Fruit fly (Drosophila melanogaster) whole organism, embryonic: ENCODE data around the gene PAPLA1.

ENCODE experiments used
- Aef1 ChIP-seq: fragments of 200-800 bp; sonication (Bioruptor generic); IDR thresholded peaks from 3 replicates; pipeline ENCODE4 v1.3.6; 2022; ENCODE audit warnings: missing biosample characterization, missing genetic modification characterization
- Asciz ChIP-seq: fragments of 200-800 bp; sonication (Bioruptor generic); optimal IDR thresholded peaks from 2 replicates; lab custom pipeline; 2017; ENCODE audit warnings: missing biosample characterization, mild to moderate bottlenecking, missing genetic modification characterization, missing genetic modification reagents
- CG10366 ChIP-seq: fragments of 200-800 bp; sonication (Bioruptor generic); IDR thresholded peaks from 2 replicates; pipeline ENCODE4 v1.3.6; 2022; ENCODE audit warnings: missing biosample characterization, missing genetic modification characterization
- CG11085 ChIP-seq: fragments of 200-800 bp; sonication (Bioruptor generic); IDR thresholded peaks from 2 replicates; pipeline ENCODE4 v1.3.6; 2022; ENCODE audit warnings: missing biosample characterization, missing genetic modification characterization
- CG11093 ChIP-seq: fragments of 200-800 bp; sonication (Bioruptor generic); IDR thresholded peaks from 3 replicates; pipeline ENCODE4 v1.3.6; 2022; ENCODE audit warnings: missing biosample characterization, missing genetic modification characterization
- CG12236 ChIP-seq: fragments of 200-800 bp; sonication (Bioruptor generic); optimal IDR thresholded peaks from 2 replicates; lab custom pipeline; 2016; ENCODE audit warnings: missing biosample characterization, missing genetic modification characterization
- CG14860 ChIP-seq: fragments of 200-800 bp; sonication (Bioruptor generic); IDR thresholded peaks from 3 replicates; pipeline ENCODE4 v1.3.6; 2022; ENCODE audit warnings: missing biosample characterization, missing genetic modification characterization; ENCODE audit not compliant: partially characterized antibody
- CG18011 ChIP-seq: fragments of 200-800 bp; sonication (Bioruptor generic); optimal IDR thresholded peaks from 2 replicates; lab custom pipeline; 2017; ENCODE audit warnings: missing biosample characterization, missing genetic modification characterization, mild to moderate bottlenecking, moderate library complexity, missing genotype
- CG2116 ChIP-seq: fragments of 200-800 bp; sonication (Bioruptor generic); optimal IDR thresholded peaks from 3 replicates; lab custom pipeline; 2018; ENCODE audit warnings: missing biosample characterization, mild to moderate bottlenecking, missing genetic modification characterization
- CG3281 ChIP-seq: fragments of 200-800 bp; sonication (Bioruptor generic); optimal IDR thresholded peaks from 3 replicates; lab custom pipeline; 2017; ENCODE audit warnings: missing biosample characterization, mild to moderate bottlenecking, missing genetic modification characterization
- CG34224 ChIP-seq: fragments of 200-800 bp; sonication (Bioruptor generic); IDR thresholded peaks from 3 replicates; pipeline ENCODE4 v1.3.6; 2022; ENCODE audit warnings: missing biosample characterization, missing genetic modification characterization; ENCODE audit not compliant: partially characterized antibody
- CG34376 ChIP-seq: fragments of 200-800 bp; sonication (Bioruptor generic); optimal IDR thresholded peaks from 2 replicates; lab custom pipeline; 2018; ENCODE audit warnings: missing biosample characterization, mild to moderate bottlenecking, missing genetic modification characterization
- CG3847 ChIP-seq: fragments of 200-800 bp; sonication (Bioruptor generic); IDR thresholded peaks from 2 replicates; pipeline ENCODE4 v1.3.6; 2022; ENCODE audit warnings: missing biosample characterization, missing genetic modification characterization
- CG6765 ChIP-seq: fragments of 200-800 bp; sonication (Bioruptor generic); optimal IDR thresholded peaks from 3 replicates; lab custom pipeline; 2017; ENCODE audit warnings: missing biosample characterization, mild to moderate bottlenecking, missing genetic modification characterization
- CG8478 ChIP-seq: fragments of >200 bp; optimal IDR thresholded peaks from 2 replicates; lab custom pipeline; 2018
- CrebB ChIP-seq: fragments of 200-800 bp; sonication (Bioruptor generic); optimal IDR thresholded peaks from 3 replicates; lab custom pipeline; 2018; ENCODE audit warnings: missing biosample characterization, mild to moderate bottlenecking, missing genetic modification characterization
- D ChIP-seq, 2 experiments: fragments of 200-800 bp in 1 of 2; fragments of >200 bp in 1 of 2; sonication (Bioruptor generic) in 1 of 2; optimal IDR thresholded peaks; 2 replicates in 1 of 2; 3 replicates in 1 of 2; lab custom pipeline; 2017; ENCODE audit warnings: mild to moderate bottlenecking in 1 of 2, missing biosample characterization in 1 of 2, missing genetic modification characterization in 1 of 2, missing genetic modification reagents in 1 of 2
- Dek ChIP-seq: fragments of 200-800 bp; sonication (Bioruptor generic); optimal IDR thresholded peaks from 3 replicates; lab custom pipeline; 2019; ENCODE audit warnings: missing biosample characterization, mild to moderate bottlenecking, missing genetic modification characterization, moderate library complexity
- Dp ChIP-seq: fragments of 200-800 bp; sonication (Bioruptor generic); optimal IDR thresholded peaks from 2 replicates; lab custom pipeline; 2018; ENCODE audit warnings: missing biosample characterization, mild to moderate bottlenecking, missing genetic modification characterization, moderate library complexity
- ERR ChIP-seq: fragments of 200-800 bp; sonication (Bioruptor generic); optimal IDR thresholded peaks from 2 replicates; lab custom pipeline; 2016; ENCODE audit warnings: missing biosample characterization, missing genetic modification characterization
- Elba2 ChIP-seq: fragments of 200-800 bp; sonication (Bioruptor generic); optimal IDR thresholded peaks from 3 replicates; lab custom pipeline; 2016; ENCODE audit warnings: missing biosample characterization, missing genetic modification characterization
- HLH4C ChIP-seq: fragments of 200-800 bp; sonication (Bioruptor generic); IDR thresholded peaks from 3 replicates; pipeline ENCODE4 v1.3.6; 2022; ENCODE audit warnings: missing biosample characterization, missing genetic modification characterization; ENCODE audit not compliant: partially characterized antibody
- NK7.1 ChIP-seq: fragments of 200-800 bp; sonication (Bioruptor generic); optimal IDR thresholded peaks from 3 replicates; lab custom pipeline; 2016; ENCODE audit warnings: missing biosample characterization, missing genetic modification characterization
- NfI ChIP-seq: fragments of 200-800 bp; sonication (Bioruptor generic); optimal IDR thresholded peaks from 3 replicates; lab custom pipeline; 2018; ENCODE audit warnings: missing biosample characterization, mild to moderate bottlenecking, missing genetic modification characterization, moderate library complexity
- Oaz ChIP-seq: fragments of 200-800 bp; sonication (Bioruptor generic); IDR thresholded peaks from 2 replicates; pipeline ENCODE4 v1.3.6; 2022; ENCODE audit warnings: missing biosample characterization, missing genetic modification characterization
- PHDP ChIP-seq: fragments of 200-800 bp; sonication (Bioruptor generic); optimal IDR thresholded peaks from 3 replicates; lab custom pipeline; 2018; ENCODE audit warnings: missing biosample characterization, mild to moderate bottlenecking, missing genetic modification characterization, moderate library complexity
- Scr ChIP-seq: fragments of 200-800 bp; sonication (Bioruptor generic); IDR thresholded peaks from 2 replicates; pipeline ENCODE4 v1.3.6; 2022; ENCODE audit warnings: missing biosample characterization, missing genetic modification characterization; ENCODE audit not compliant: partially characterized antibody
- Sin3A ChIP-seq: fragments of >200 bp; optimal IDR thresholded peaks from 2 replicates; lab custom pipeline; 2018
- ato ChIP-seq: fragments of 200-800 bp; sonication (Bioruptor generic); IDR thresholded peaks from 2 replicates; pipeline ENCODE4 v1.3.6; 2022; ENCODE audit warnings: missing biosample characterization, missing genetic modification characterization; ENCODE audit not compliant: partially characterized antibody
- caup ChIP-seq: fragments of 200-800 bp; sonication (Bioruptor generic); optimal IDR thresholded peaks from 3 replicates; lab custom pipeline; 2017; ENCODE audit warnings: missing biosample characterization, mild to moderate bottlenecking, missing genetic modification characterization, moderate library complexity; ENCODE audit not compliant: severe bottlenecking
- chn ChIP-seq: fragments of 200-800 bp; sonication (Bioruptor generic); optimal IDR thresholded peaks from 2 replicates; lab custom pipeline; 2016; ENCODE audit warnings: missing biosample characterization, missing genetic modification characterization
- dan ChIP-seq: fragments of 200-800 bp; sonication (Bioruptor generic); IDR thresholded peaks from 2 replicates; pipeline ENCODE4 v1.3.6; 2022; ENCODE audit warnings: missing biosample characterization, missing genetic modification characterization
- exex ChIP-seq: fragments of 200-800 bp; sonication (Bioruptor generic); optimal IDR thresholded peaks from 4 replicates; lab custom pipeline; 2018; ENCODE audit warnings: missing biosample characterization, mild to moderate bottlenecking, missing genetic modification characterization, moderate library complexity
- fu2 ChIP-seq: fragments of 200-800 bp; sonication (Bioruptor generic); optimal IDR thresholded peaks from 2 replicates; lab custom pipeline; 2016; ENCODE audit warnings: missing biosample characterization, missing genetic modification characterization
- gfzf ChIP-seq: fragments of 200-800 bp; sonication (Bioruptor generic); optimal IDR thresholded peaks from 2 replicates; lab custom pipeline; 2016; ENCODE audit warnings: missing biosample characterization, mild to moderate bottlenecking, missing genetic modification characterization, moderate library complexity
- h ChIP-seq: fragments of >200 bp; optimal IDR thresholded peaks from 2 replicates; lab custom pipeline; 2017
- jing ChIP-seq: fragments of 200-800 bp; sonication (Bioruptor generic); optimal IDR thresholded peaks from 2 replicates; lab custom pipeline; 2018; ENCODE audit warnings: missing biosample characterization, mild to moderate bottlenecking, missing genetic modification characterization
- ken ChIP-seq: fragments of 200-800 bp; sonication (Bioruptor generic); IDR thresholded peaks from 3 replicates; pipeline ENCODE4 v1.3.6; 2022; ENCODE audit warnings: missing biosample characterization, missing genetic modification characterization
- nmo ChIP-seq: fragments of 200-800 bp; sonication (Bioruptor generic); optimal IDR thresholded peaks from 2 replicates; lab custom pipeline; 2018; ENCODE audit warnings: missing biosample characterization, mild to moderate bottlenecking, missing genetic modification characterization, moderate library complexity
- pzg ChIP-seq: fragments of 200-800 bp; sonication (Bioruptor generic); optimal IDR thresholded peaks from 3 replicates; lab custom pipeline; 2018; ENCODE audit warnings: missing biosample characterization, mild to moderate bottlenecking, missing genetic modification characterization, moderate library complexity
- ro ChIP-seq: fragments of 200-800 bp; sonication (Bioruptor generic); IDR thresholded peaks from 2 replicates; pipeline ENCODE4 v1.3.6; 2022; ENCODE audit warnings: missing biosample characterization, missing genetic modification characterization
- row ChIP-seq: fragments of 200-800 bp; sonication (Bioruptor generic); IDR thresholded peaks from 3 replicates; pipeline ENCODE4 v1.3.6; 2022; ENCODE audit warnings: missing biosample characterization, missing genetic modification characterization
- sd ChIP-seq: fragments of 200-800 bp; sonication (Bioruptor generic); optimal IDR thresholded peaks from 3 replicates; lab custom pipeline; 2018; ENCODE audit warnings: missing biosample characterization, mild to moderate bottlenecking, missing genetic modification characterization, moderate library complexity
- sisA ChIP-seq: fragments of 200-800 bp; sonication (Bioruptor generic); IDR thresholded peaks from 2 replicates; pipeline ENCODE4 v1.3.6; 2022; ENCODE audit warnings: missing biosample characterization, missing genetic modification characterization
- twi ChIP-seq: fragments of 200-800 bp; optimal IDR thresholded peaks from 2 replicates; lab custom pipeline; 2019; ENCODE audit warnings: missing biosample characterization, mild to moderate bottlenecking, missing genetic modification characterization, moderate library complexity
- tx ChIP-seq: fragments of 200-800 bp; sonication (Bioruptor generic); optimal IDR thresholded peaks from 2 replicates; lab custom pipeline; 2016; ENCODE audit warnings: missing biosample characterization, missing genetic modification characterization
- unc-4 ChIP-seq: fragments of 200-800 bp; sonication (Bioruptor generic); IDR thresholded peaks from 2 replicates; pipeline ENCODE4 v1.3.6; 2022; ENCODE audit warnings: missing biosample characterization, missing genetic modification characterization; ENCODE audit not compliant: partially characterized antibody
- zen2 ChIP-seq: fragments of 200-800 bp; sonication (Bioruptor generic); IDR thresholded peaks from 3 replicates; pipeline ENCODE4 v1.3.6; 2022; ENCODE audit warnings: missing biosample characterization, missing genetic modification characterization; ENCODE audit not compliant: partially characterized antibody
- zfh1 ChIP-seq: fragments of 200-800 bp; sonication (Bioruptor generic); IDR thresholded peaks from 3 replicates; pipeline ENCODE4 v1.3.6; 2022; ENCODE audit warnings: missing biosample characterization, missing genetic modification characterization

The PAPLA1 gene

DNA sequence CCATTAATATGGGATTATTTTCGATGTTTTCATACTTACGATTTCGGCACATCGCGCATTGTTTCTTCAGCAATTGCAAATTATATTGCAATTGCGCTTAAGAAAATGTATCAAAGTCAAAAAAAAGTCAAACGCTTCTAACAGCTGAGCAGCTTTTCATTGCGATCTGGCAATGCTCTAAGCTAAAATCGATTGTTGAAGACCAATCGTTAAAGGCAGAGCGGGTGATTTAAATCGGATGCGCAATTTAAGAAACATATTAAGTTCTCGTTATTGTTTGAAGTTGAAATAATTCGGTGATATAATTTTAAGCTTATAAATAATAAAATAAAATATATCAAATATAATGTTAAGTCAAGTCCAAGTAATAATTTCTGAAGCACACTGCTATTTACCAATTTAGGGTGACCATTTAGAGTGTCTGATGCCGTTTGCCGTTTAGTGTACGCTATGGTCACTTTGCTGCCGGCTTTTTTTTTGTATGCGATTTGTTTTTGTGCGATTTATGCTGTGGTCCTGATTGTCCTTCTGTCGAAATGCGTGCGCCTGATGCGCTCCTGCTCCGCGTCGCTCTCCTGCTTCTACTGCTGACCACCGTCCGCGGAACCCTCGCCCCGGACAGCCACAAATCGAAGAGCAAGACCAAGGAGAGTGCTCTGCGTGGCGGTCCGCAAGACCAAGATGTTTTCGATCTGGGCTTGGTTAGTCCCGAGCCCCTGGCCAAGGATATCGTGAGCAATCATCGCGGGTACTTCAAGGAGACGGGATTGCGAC lies 37.5 kb upstream of the PAPLA1 start, which contains the start of the genes CG8475 and CG8460 (continued):
- TF ChIP-seq CG34224 (GFP tag; lab: Robert Waterston, UW) = peak; percentile 57; the same call in 2 of the 3 replicates
- TF ChIP-seq twi (tag; lab: Kevin White, UChicago) = no peak
- TF ChIP-seq unc-4 (GFP tag; lab: Robert Waterston, UW) = peak; percentile 57
- TF ChIP-seq gfzf (GFP tag; lab: Kevin White, UChicago) = peak; percentile 54
- TF ChIP-seq HLH4C (GFP tag; lab: Robert Waterston, UW) = peak; percentile 47; the same call in 2 of the 3 replicates
- TF ChIP-seq jing (GFP tag; lab: Kevin White, UChicago) = no peak
- TF ChIP-seq NK7.1 (GFP tag; lab: Kevin White, UChicago) = no peak
- TF ChIP-seq zen2 (GFP tag; lab: Robert Waterston, UW) = no peak
- TF ChIP-seq Elba2 (GFP tag; lab: Kevin White, UChicago) = no peak
- TF ChIP-seq CG6765 (GFP tag; lab: Kevin White, UChicago) = no peak
- TF ChIP-seq pzg (GFP tag; lab: Kevin White, UChicago) = peak; percentile 57
- TF ChIP-seq row (GFP tag; lab: Robert Waterston, UW) = 0 out of 3 replicates have a peak, but pooled peaks have one; percentile 20
- peak; percentile 41 for TF ChIP-seq Scr (GFP tag; lab: Robert Waterston, UW)
- TF ChIP-seq Dp = peak; percentile 91
- no peak for TF ChIP-seq CG12236
- TF ChIP-seq CG11085 (GFP tag; lab: Robert Waterston, UW) = no peak
- TF ChIP-seq ato (GFP tag; lab: Robert Waterston, UW) = no peak
- TF ChIP-seq exex (tag; lab: Kevin White, UChicago) = no peak
- TF ChIP-seq CG2116 (GFP tag; lab: Kevin White, UChicago) = peak; percentile 50
- TF ChIP-seq Dek = no peak
- no peak for TF ChIP-seq fu2 (GFP tag; lab: Kevin White, UChicago)
- TF ChIP-seq CG18011 (GFP tag; lab: Kevin White, UChicago) = no peak
- TF ChIP-seq Asciz (GFP tag; lab: Kevin White, UChicago) = no peak
- no peak for TF ChIP-seq CrebB (tag; lab: Kevin White, UChicago)
- no peak for TF ChIP-seq zfh1
- 0 out of 2 replicates have a peak, but pooled peaks have one; percentile 22 for TF ChIP-seq CG3847 (GFP tag; lab: Robert Waterston, UW)
- no peak for TF ChIP-seq Oaz
- TF ChIP-seq caup = no peak
- no peak for TF ChIP-seq h (lab: Kevin White, UChicago)
- no peak for TF ChIP-seq ro
- no peak for TF ChIP-seq PHDP (tag; lab: Kevin White, UChicago)
- peak; percentile 83 for TF ChIP-seq ERR (GFP tag; lab: Kevin White, UChicago)
- TF ChIP-seq Sin3A (lab: Kevin White, UChicago) = peak; percentile 18
- no peak for TF ChIP-seq tx (GFP tag; lab: Kevin White, UChicago)
- TF ChIP-seq sisA (GFP tag; lab: Robert Waterston, UW) = no peak

DNA sequence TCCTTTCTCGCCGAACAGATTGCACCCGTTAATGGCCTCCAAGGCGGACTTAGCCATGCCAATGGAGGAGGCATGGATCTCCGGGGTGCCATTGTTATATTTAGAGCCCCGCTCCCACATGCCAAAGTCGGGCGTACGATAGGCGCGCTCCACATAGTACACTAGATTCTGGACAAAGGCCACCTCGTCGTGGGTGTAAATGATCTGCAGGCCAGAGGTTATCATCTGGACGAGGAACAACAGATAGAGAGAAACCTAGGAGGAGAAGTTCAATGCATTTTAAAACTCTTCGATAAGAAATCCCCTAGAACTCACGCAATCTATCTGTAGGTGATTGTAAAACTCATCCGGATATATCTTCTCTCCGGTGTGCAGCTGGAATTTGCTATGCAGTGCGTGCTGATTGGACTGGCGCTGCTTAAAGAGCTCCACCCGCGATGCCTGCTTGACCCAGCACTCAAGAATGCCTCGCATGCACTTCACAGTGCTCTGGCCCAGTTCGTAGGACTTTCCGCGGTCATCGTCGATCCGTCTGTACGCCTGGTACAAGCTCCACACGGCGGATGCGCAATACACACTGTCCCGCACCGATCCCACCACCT lies 36.4 kb upstream of the PAPLA1 start:
- TF ChIP-seq CG8478 (no peak), CG34376 (GFP tag; lab: Kevin White, UChicago) (no peak), ken (peak; percentile 31; the same call in 1 of the 3 replicates), D (optimal IDR thresholded peaks at IDR 0.05; lab: Kevin White, UChicago) (no peak), D (GFP tag; optimal IDR thresholded peaks at IDR 0.05; lab: Kevin White, UChicago) (no peak), nmo (GFP tag; lab: Kevin White, UChicago) (no peak), NfI (GFP tag; lab: Kevin White, UChicago) (no peak), chn (GFP tag; lab: Kevin White, UChicago) (no peak), CG14860 (GFP tag; lab: Robert Waterston, UW) (0 out of 3 replicates have a peak, but pooled peaks have one; percentile 35), Aef1 (GFP tag; lab: Robert Waterston, UW) (no peak), sd (no peak), dan (GFP tag; lab: Robert Waterston, UW) (no peak), CG3281 (GFP tag; lab: Kevin White, UChicago) (no peak), CG11093 (no peak), CG11085 (GFP tag; lab: Robert Waterston, UW) (no peak), CG10366 (GFP tag; lab: Robert Waterston, UW) (no peak)
